Fruit fly (Drosophila melanogaster): ENCODE results near the gene CG4367.

The CG4367 gene

DNA sequence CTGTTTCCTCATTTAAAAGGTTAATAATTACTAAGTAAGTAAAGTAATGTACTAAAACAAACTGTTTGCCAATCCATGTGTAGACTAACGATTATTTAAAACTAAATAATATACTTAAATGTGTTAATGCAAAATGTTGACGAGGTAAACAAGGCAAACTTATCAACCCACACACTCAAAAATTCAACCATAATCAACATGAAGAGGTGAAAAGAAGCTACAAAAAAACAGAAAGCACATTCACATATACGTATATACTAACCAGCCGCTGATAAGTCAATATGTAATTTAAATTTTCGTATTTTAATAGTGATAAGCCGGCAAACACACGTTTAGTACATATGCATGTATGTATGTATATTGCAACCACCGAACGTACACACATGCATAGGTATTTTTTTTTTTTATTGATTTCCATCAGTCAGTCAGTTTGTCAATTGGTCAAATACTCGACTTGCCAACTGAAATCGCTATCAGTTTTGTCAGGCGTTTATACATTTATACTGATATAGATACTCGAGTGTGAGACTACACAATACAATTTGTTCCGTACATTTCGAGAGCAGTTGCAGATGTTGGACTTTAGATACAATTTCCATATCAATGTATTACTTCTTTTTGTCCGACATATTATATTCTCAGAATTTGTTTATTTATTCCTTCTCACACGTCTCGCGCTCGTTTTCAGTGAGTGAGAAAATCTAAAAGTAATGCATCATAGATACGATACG is 45.2 kb downstream of the CG4367 start (continued):
- TF ChIP-seq exex (tag; optimal IDR thresholded peaks at IDR 0.05) (peak; percentile 84), CG17829 (tag; optimal IDR thresholded peaks at IDR 0.05) (no peak), CG2199 (GFP tag; IDR thresholded peaks at IDR 0.05) (peak; percentile 52; the same call in 1 of the 3 replicates), crp (GFP tag; optimal IDR thresholded peaks at IDR 0.05) (no peak), dati (GFP tag; IDR thresholded peaks at IDR 0.05) (no peak), CG8924 (tag; optimal IDR thresholded peaks at IDR 0.05) (peak; percentile 21), Ptx1 (GFP tag; IDR thresholded peaks at IDR 0.05) (no peak), Atf3 (GFP tag; optimal IDR thresholded peaks at IDR 0.05) (no peak), CG2889 (GFP tag; IDR thresholded peaks at IDR 0.05) (no peak), pros (GFP tag; optimal IDR thresholded peaks at IDR 0.05) (no peak), maf-S (GFP tag; optimal IDR thresholded peaks at IDR 0.05) (no peak), CG9215 (GFP tag; IDR thresholded peaks at IDR 0.05) (no peak), CG2712 (tag; optimal IDR thresholded peaks at IDR 0.05) (peak; percentile 52), MTF-1 (GFP tag; optimal IDR thresholded peaks at IDR 0.05; ENCODE audit: borderline replicate concordance) (peak; percentile 48), her (GFP tag; optimal IDR thresholded peaks at IDR 0.05) (no peak), nmo (GFP tag; optimal IDR thresholded peaks at IDR 0.05) (peak; percentile 9), Dek (tag; optimal IDR thresholded peaks at IDR 0.05) (no peak), CG14965 (GFP tag; optimal IDR thresholded peaks at IDR 0.05; ENCODE audit: borderline replicate concordance) (no peak), CG43689 (GFP tag; IDR thresholded peaks at IDR 0.05) (no peak), z (GFP tag; IDR thresholded peaks at IDR 0.05) (no peak), CG17912 (GFP tag; optimal IDR thresholded peaks at IDR 0.05) (no peak), kni (GFP tag; optimal IDR thresholded peaks at IDR 0.05) (no peak), CG4730 (GFP tag; IDR thresholded peaks at IDR 0.05) (no peak), gsb (GFP tag; IDR thresholded peaks at IDR 0.05) (no peak), CG13624 (GFP tag; optimal IDR thresholded peaks at IDR 0.05) (no peak), CG12769 (tag; optimal IDR thresholded peaks at IDR 0.05) (no peak), HLH4C (GFP tag; IDR thresholded peaks at IDR 0.05; ENCODE audit: partially characterized antibody) (no peak), Pdp1 (GFP tag; optimal IDR thresholded peaks at IDR 0.05) (no peak), cad (GFP tag; optimal IDR thresholded peaks at IDR 0.05) (no peak), fd96Cb (tag; optimal IDR thresholded peaks at IDR 0.05) (peak; percentile 43), CG8944 (GFP tag; optimal IDR thresholded peaks at IDR 0.05) (no peak), tna (GFP tag; IDR thresholded peaks at IDR 0.05; ENCODE audit: partially characterized antibody) (no peak), Dip2 (GFP tag; IDR thresholded peaks at IDR 0.05) (no peak), ERR (GFP tag; optimal IDR thresholded peaks at IDR 0.05) (no peak), CG15514 (GFP tag; optimal IDR thresholded peaks at IDR 0.05) (no peak), CG8359 (GFP tag; optimal IDR thresholded peaks at IDR 0.05; ENCODE audit: borderline replicate concordance) (peak; percentile 3), CG9437 (GFP tag; optimal IDR thresholded peaks at IDR 0.05) (no peak), Nf-YC (tag; optimal IDR thresholded peaks at IDR 0.05) (no peak), CG11696 (GFP tag; IDR thresholded peaks at IDR 0.05) (no peak), dan (GFP tag; IDR thresholded peaks at IDR 0.05) (no peak), Ravus (GFP tag; IDR thresholded peaks at IDR 0.05) (no peak), Bgb (GFP tag; IDR thresholded peaks at IDR 0.05; ENCODE audit: partially characterized antibody) (no peak), HmgD (GFP tag; optimal IDR thresholded peaks at IDR 0.05) (no peak), jing (GFP tag; optimal IDR thresholded peaks at IDR 0.05) (no peak), CG12744 (GFP tag; optimal IDR thresholded peaks at IDR 0.05) (no peak), Gsc (GFP tag; IDR thresholded peaks at IDR 0.05) (no peak), nerfin-1 (tag; optimal IDR thresholded peaks at IDR 0.05) (peak; percentile 30), sisA (GFP tag; IDR thresholded peaks at IDR 0.05) (no peak), dpn (GFP tag; optimal IDR thresholded peaks at IDR 0.05) (peak in 1 of 2 experiments; percentile 0), CHES-1-like (GFP tag; optimal IDR thresholded peaks at IDR 0.05) (peak; percentile 28)
